Worm (Caenorhabditis elegans) whole organism, midembryonic: Measurements from ENCODE around the gene unc-7.

Source experiments
- klf-2 ChIP-seq: fragments of 200-800 bp; sonication (Bioruptor generic); conservative IDR thresholded peaks from 2 replicates; pipeline ENCODE4 v1.3.6; 2022; ENCODE audit warnings: missing genetic modification reagents, missing genetic modification characterization, missing compliant biosample characterization
- ref-1 ChIP-seq: fragments of 200-800 bp; sonication (Bioruptor generic); conservative IDR thresholded peaks from 2 replicates; pipeline ENCODE4 v1.3.6; 2022; ENCODE audit warnings: missing genetic modification reagents, missing genetic modification characterization, missing compliant biosample characterization

DNA sequence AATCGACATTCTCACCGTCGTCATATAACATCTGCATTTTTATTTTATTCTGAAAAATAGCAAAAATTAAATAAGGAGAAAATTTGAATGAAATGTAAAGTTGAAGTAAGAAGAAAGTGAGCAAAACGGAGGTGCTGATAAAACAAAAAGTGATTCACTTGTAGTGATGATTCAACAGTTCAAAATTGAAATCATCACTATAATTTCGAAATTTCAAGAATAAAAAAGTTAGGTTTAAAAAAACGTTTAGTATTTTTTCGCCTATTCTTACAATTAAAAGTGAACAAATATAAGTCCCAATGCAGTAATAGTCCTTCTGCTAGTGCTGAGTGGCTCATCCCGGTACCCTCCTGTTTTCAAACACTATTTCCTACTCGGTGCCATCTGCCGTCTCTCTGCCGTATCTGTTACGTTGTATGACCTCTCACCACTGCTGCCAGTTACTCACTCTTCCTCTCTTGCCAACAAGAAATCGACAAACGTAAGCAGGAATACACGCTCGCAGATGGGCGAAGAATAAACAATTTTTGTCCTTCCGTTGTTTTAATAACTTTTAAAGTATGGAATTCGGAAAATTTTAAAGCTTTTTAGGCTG lies 47.1 kb downstream of the unc-7 start, which contains the start of gene dhhc-1:
- no peak for TF ChIP-seq ref-1 (GFP tag; lab: Robert Waterston, UW)
- no peak for TF ChIP-seq klf-2
